Worm (Caenorhabditis elegans) whole organism, L4 larva: ENCODE data around the gene gtsf-1.

Experiments
- ceh-82 ChIP-seq: sonication (generic microtip); optimal IDR thresholded peaks from 2 replicates; lab custom pipeline; 2017; ENCODE audit warnings: missing biosample characterization, missing genetic modification characterization
- snpc-1.2 ChIP-seq: fragments of 200-800 bp; sonication (Bioruptor generic); IDR thresholded peaks from 2 replicates; pipeline ENCODE4 v1.3.6; 2022; ENCODE audit warnings: missing genetic modification reagents, missing genetic modification characterization, missing compliant biosample characterization

- TF ChIP-seq ceh-82 (no peak), snpc-1.2 (GFP tag; lab: Robert Waterston, UW) (peak; percentile 60; the same call in 1 of the 2 replicates)
Observed at ce11 chrIV:16863431-16863895, 2.2 kb upstream of the gtsf-1 start, which contains the start of the genes mel-46 and lsy-13.
